Worm (Caenorhabditis elegans) whole organism, L4 larva: ENCODE measurements around the gene clc-13.

Experiments
- R02D3.7 ChIP-seq: fragments of 150-350 bp; sonication (generic microtip); optimal IDR thresholded peaks from 3 replicates; lab custom pipeline; 2014; ENCODE audit warnings: missing biosample characterization, missing genetic modification characterization
- Y105C5A.15 ChIP-seq: fragments of 200-800 bp; sonication (Bioruptor generic); IDR thresholded peaks from 2 replicates; pipeline ENCODE4 v1.3.6; 2022; ENCODE audit warnings: missing genetic modification characterization, missing compliant biosample characterization
- ceh-44 ChIP-seq: fragments of 200-800 bp; sonication (Bioruptor generic); IDR thresholded peaks from 2 replicates; pipeline ENCODE4 v1.3.6; 2022; ENCODE audit warnings: missing genetic modification reagents, missing genetic modification characterization, missing compliant biosample characterization
- cey-2 ChIP-seq: sonication (generic microtip); optimal IDR thresholded peaks from 3 replicates; lab custom pipeline; 2017; ENCODE audit warnings: missing genetic modification characterization, mild to moderate bottlenecking, missing compliant biosample characterization, antibody characterized with exemption, borderline replicate concordance; ENCODE audit not compliant: insufficient read depth
- fkh-10 ChIP-seq: fragments of 150-350 bp; optimal IDR thresholded peaks from 2 replicates; lab custom pipeline; 2014; ENCODE audit warnings: missing biosample characterization, missing genetic modification reagents, missing genetic modification characterization
- lin-15B ChIP-seq: fragments of 150-350 bp; sonication (generic microtip); optimal IDR thresholded peaks from 3 replicates; lab custom pipeline; 2014; ENCODE audit warnings: missing biosample characterization, missing genetic modification characterization
- mdl-1 ChIP-seq, 2 experiments: fragments of 150-350 bp in 1 of 2; sonication (generic microtip) in 1 of 2; optimal IDR thresholded peaks; 2 replicates each; lab custom pipeline; 2014 to 2017; ENCODE audit warnings: missing biosample characterization in 2 of 2, missing genetic modification characterization in 2 of 2
- mxl-2 ChIP-seq: fragments of 200-800 bp; sonication (Bioruptor generic); conservative IDR thresholded peaks from 2 replicates; pipeline ENCODE4 v1.3.6; 2022; ENCODE audit warnings: missing genetic modification reagents, missing genetic modification characterization, missing compliant biosample characterization
- sdz-12 ChIP-seq: fragments of 200-800 bp; sonication (Bioruptor generic); optimal IDR thresholded peaks from 2 replicates; lab custom pipeline; 2018; ENCODE audit warnings: mild to moderate bottlenecking, missing genetic modification characterization, missing compliant biosample characterization
- ztf-11 ChIP-seq: fragments of 150-350 bp; optimal IDR thresholded peaks from 2 replicates; lab custom pipeline; 2014; ENCODE audit warnings: missing biosample characterization, missing genetic modification characterization
- ztf-7 ChIP-seq: fragments of 150-350 bp; optimal IDR thresholded peaks from 2 replicates; lab custom pipeline; 2014; ENCODE audit warnings: missing biosample characterization, missing genetic modification characterization

DNA sequence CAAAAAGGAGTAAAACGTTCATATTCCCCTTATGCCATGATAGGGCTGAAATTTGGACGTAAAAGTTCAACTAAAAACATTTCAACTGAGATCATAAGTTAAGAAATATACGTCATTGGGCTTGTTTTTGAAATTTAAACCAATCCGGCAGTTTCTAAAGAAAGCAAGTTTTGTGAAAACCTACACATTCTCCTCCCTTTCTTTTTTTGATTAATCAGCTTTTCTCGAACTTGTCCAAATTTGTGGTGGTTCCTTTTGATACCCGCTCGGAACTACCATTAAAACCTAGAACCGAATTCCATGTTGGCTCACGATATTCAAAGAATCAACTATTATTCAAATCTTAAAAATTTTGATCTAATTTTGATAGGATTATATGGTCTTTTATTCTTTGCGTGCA is 33.8 kb upstream of the clc-13 start, which contains the start of gene srz-54:
- no peak for TF ChIP-seq cey-2 (tag; lab: Kevin White, UChicago)
- TF ChIP-seq R02D3.7: no peak
- no peak for TF ChIP-seq fkh-10 (GFP tag; lab: Kevin White, UChicago)
- no peak for TF ChIP-seq lin-15B (tag; lab: Kevin White, UChicago)
- no peak for TF ChIP-seq Y105C5A.15 (GFP tag; lab: Robert Waterston, UW)
- TF ChIP-seq mdl-1 (tag; optimal IDR thresholded peaks at IDR 0.05; lab: Kevin White, UChicago): no peak
- TF ChIP-seq ztf-11 (tag; lab: Kevin White, UChicago): no peak
- no peak for TF ChIP-seq mxl-2 (GFP tag; lab: Robert Waterston, UW)
- no peak for TF ChIP-seq ceh-44 (GFP tag; lab: Robert Waterston, UW)
- TF ChIP-seq sdz-12 (GFP tag; lab: Kevin White, UChicago): no peak
- TF ChIP-seq ztf-7: no peak
